Fruit fly (Drosophila melanogaster) whole organism, adult: ENCODE measurements around the gene CG32461.

Experiments used
- CG12768 ChIP-seq: fragments of 200-800 bp; sonication (Bioruptor generic); optimal IDR thresholded peaks from 2 replicates; lab custom pipeline; 2017; ENCODE audit warnings: missing biosample characterization, missing genetic modification characterization, mild to moderate bottlenecking, moderate library complexity, missing genetic modification reagents
- CG1620 ChIP-seq: fragments of 200-800 bp; sonication (Bioruptor generic); optimal IDR thresholded peaks from 2 replicates; lab custom pipeline; 2016; ENCODE audit warnings: missing biosample characterization, missing genetic modification characterization
- CG33017 ChIP-seq: fragments of 200-800 bp; sonication (Bioruptor generic); optimal IDR thresholded peaks from 2 replicates; lab custom pipeline; 2018; ENCODE audit warnings: missing biosample characterization, mild to moderate bottlenecking, missing genetic modification characterization, moderate library complexity
- CG5204 ChIP-seq: fragments of 200-800 bp; sonication (Bioruptor generic); optimal IDR thresholded peaks from 2 replicates; lab custom pipeline; 2016; ENCODE audit warnings: missing biosample characterization, missing genetic modification characterization
- CG7045 ChIP-seq: fragments of 200-800 bp; sonication (Bioruptor generic); optimal IDR thresholded peaks from 2 replicates; lab custom pipeline; 2017; ENCODE audit warnings: missing biosample characterization, mild to moderate bottlenecking, missing genetic modification characterization
- CG7101 ChIP-seq: fragments of 200-800 bp; sonication (Bioruptor generic); optimal IDR thresholded peaks from 2 replicates; lab custom pipeline; 2018; ENCODE audit warnings: missing biosample characterization, mild to moderate bottlenecking, missing genetic modification characterization, moderate library complexity
- Crg-1 ChIP-seq: fragments of 200-800 bp; sonication (Bioruptor generic); optimal IDR thresholded peaks from 2 replicates; lab custom pipeline; 2016; ENCODE audit warnings: missing biosample characterization, missing genetic modification characterization
- Hr96 ChIP-seq: fragments of 200-800 bp; sonication (Bioruptor generic); optimal IDR thresholded peaks from 2 replicates; lab custom pipeline; 2016; ENCODE audit warnings: missing biosample characterization, missing genetic modification characterization
- Mnt ChIP-seq: fragments of 200-800 bp; sonication (Bioruptor generic); optimal IDR thresholded peaks from 2 replicates; lab custom pipeline; 2016; ENCODE audit warnings: missing biosample characterization, mild to moderate bottlenecking, missing genetic modification characterization
- bab1 ChIP-seq: fragments of 200-800 bp; sonication (Bioruptor generic); optimal IDR thresholded peaks from 3 replicates; lab custom pipeline; 2019; ENCODE audit warnings: missing biosample characterization, mild to moderate bottlenecking, missing genetic modification characterization, moderate library complexity
- cic ChIP-seq: fragments of 200-800 bp; sonication (Bioruptor generic); optimal IDR thresholded peaks from 2 replicates; lab custom pipeline; 2017; ENCODE audit warnings: missing biosample characterization, mild to moderate bottlenecking, missing genetic modification characterization, moderate library complexity
- cnc ChIP-seq, 2 experiments: fragments of >200 bp; optimal IDR thresholded peaks; 2 replicates each; lab custom pipeline; 2017
- kay ChIP-seq: fragments of 200-800 bp; sonication (Bioruptor generic); peaks from one replicate; lab custom pipeline; 2016; ENCODE audit warnings: missing biosample characterization, missing genetic modification characterization, borderline replicate concordance
- toe ChIP-seq: fragments of 200-800 bp; sonication (Bioruptor generic); optimal IDR thresholded peaks from 2 replicates; lab custom pipeline; 2016; ENCODE audit warnings: missing biosample characterization, missing genetic modification characterization

DNA sequence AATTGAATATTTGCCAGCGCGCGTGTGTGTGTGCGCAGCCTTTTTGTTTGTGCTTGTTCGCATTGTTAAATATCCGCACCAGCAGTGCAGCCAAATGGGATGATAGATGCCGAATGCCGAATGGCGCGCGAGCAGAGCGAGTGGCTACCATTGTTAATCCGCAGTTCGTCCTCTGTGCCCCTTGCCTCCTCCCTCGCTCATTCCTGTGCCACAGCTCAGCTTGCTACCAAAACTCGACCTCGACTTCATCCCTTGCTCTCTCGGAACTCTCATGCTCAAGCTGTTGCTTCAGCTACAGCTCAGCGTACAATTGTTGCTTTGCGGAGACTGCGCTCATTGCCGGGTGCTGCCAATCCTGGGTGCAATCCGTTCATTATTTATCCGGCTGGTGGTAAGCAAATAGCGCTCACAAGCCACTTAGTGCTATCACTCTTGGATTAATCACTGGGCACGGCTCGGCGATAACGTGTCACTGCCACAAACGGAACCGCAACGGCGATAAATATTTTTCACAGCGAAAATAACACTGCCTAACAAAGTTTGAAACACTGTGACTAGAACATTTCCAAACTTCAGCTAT is 45.7 kb downstream of the CG32461 start:
- TF ChIP-seq toe (GFP tag; lab: Kevin White, UChicago), result no peak
- TF ChIP-seq Crg-1 (GFP tag; lab: Kevin White, UChicago), result no peak
- TF ChIP-seq Mnt (GFP tag; lab: Kevin White, UChicago), result no peak
- TF ChIP-seq bab1 (GFP tag; lab: Kevin White, UChicago), result no peak
- no peak for TF ChIP-seq CG7045
- no peak for TF ChIP-seq cnc (optimal IDR thresholded peaks at IDR 0.05; lab: Kevin White, UChicago)
- TF ChIP-seq Hr96 (GFP tag; lab: Kevin White, UChicago), result no peak
- no peak for TF ChIP-seq kay (GFP tag; lab: Kevin White, UChicago)
- no peak for TF ChIP-seq CG1620
- no peak for TF ChIP-seq CG33017 (tag; lab: Kevin White, UChicago)
- no peak for TF ChIP-seq cic (GFP tag; lab: Kevin White, UChicago)
- peak; percentile 91 for TF ChIP-seq CG12768
- no peak for TF ChIP-seq CG5204 (GFP tag; lab: Kevin White, UChicago)
- no peak for TF ChIP-seq CG7101 (tag; lab: Kevin White, UChicago)
